Fruit fly (Drosophila melanogaster): Measurements from ENCODE around the gene CG32371.

dm6 chr3L:7726690-7727089 is 41.5 kb downstream of the CG32371 start:
- TF ChIP-seq CG8478 (optimal IDR thresholded peaks at IDR 0.05) (no peak), CTCF (optimal IDR thresholded peaks at IDR 0.05) (no peak)

Data from S2 (cell line).